Fruit fly (Drosophila melanogaster) whole organism, pupa: Measurements from ENCODE around the gene loaf.

Source experiments
- CG12605 ChIP-seq: fragments of 200-800 bp; sonication (Bioruptor generic); IDR thresholded peaks from 2 replicates; pipeline ENCODE4 v1.3.6; 2022; ENCODE audit warnings: missing biosample characterization, missing genetic modification characterization
- CG13204 ChIP-seq: fragments of 200-800 bp; sonication (Bioruptor generic); optimal IDR thresholded peaks from 2 replicates; lab custom pipeline; 2018; ENCODE audit warnings: missing biosample characterization, mild to moderate bottlenecking, missing genetic modification characterization, moderate library complexity
- CG17806 ChIP-seq: fragments of 200-800 bp; sonication (Bioruptor generic); optimal IDR thresholded peaks from 2 replicates; lab custom pipeline; 2018; ENCODE audit warnings: missing biosample characterization, mild to moderate bottlenecking, missing genetic modification characterization, moderate library complexity
- CG32121 ChIP-seq: fragments of 200-800 bp; sonication (Bioruptor generic); IDR thresholded peaks from 2 replicates; pipeline ENCODE4 v1.3.6; 2022; ENCODE audit warnings: missing biosample characterization, missing genetic modification characterization
- CG8301 ChIP-seq: fragments of 200-800 bp; sonication (Bioruptor generic); optimal IDR thresholded peaks from 2 replicates; lab custom pipeline; 2018; ENCODE audit warnings: missing biosample characterization, mild to moderate bottlenecking, missing genetic modification characterization
- CG9948 ChIP-seq: fragments of 200-800 bp; sonication (Bioruptor generic); optimal IDR thresholded peaks from 2 replicates; lab custom pipeline; 2018; ENCODE audit warnings: missing biosample characterization, mild to moderate bottlenecking, missing genetic modification characterization, moderate library complexity
- EcR ChIP-seq: fragments of 200-800 bp; sonication (Bioruptor generic); optimal IDR thresholded peaks from 3 replicates; lab custom pipeline; 2019; ENCODE audit warnings: missing biosample characterization, missing genetic modification characterization, mild to moderate bottlenecking, moderate library complexity, missing genetic modification reagents
- fd96Ca ChIP-seq: fragments of 200-800 bp; sonication (Bioruptor generic); IDR thresholded peaks from 3 replicates; pipeline ENCODE4 v1.3.6; 2022; ENCODE audit warnings: missing biosample characterization, missing genetic modification characterization
- gl ChIP-seq: fragments of 200-800 bp; sonication (Bioruptor generic); optimal IDR thresholded peaks from 2 replicates; lab custom pipeline; 2018; ENCODE audit warnings: missing biosample characterization, mild to moderate bottlenecking, missing genetic modification characterization
- rn ChIP-seq: fragments of 200-800 bp; sonication (Bioruptor generic); IDR thresholded peaks from 2 replicates; pipeline ENCODE4 v1.3.6; 2022; ENCODE audit warnings: missing biosample characterization, missing genetic modification characterization

DNA sequence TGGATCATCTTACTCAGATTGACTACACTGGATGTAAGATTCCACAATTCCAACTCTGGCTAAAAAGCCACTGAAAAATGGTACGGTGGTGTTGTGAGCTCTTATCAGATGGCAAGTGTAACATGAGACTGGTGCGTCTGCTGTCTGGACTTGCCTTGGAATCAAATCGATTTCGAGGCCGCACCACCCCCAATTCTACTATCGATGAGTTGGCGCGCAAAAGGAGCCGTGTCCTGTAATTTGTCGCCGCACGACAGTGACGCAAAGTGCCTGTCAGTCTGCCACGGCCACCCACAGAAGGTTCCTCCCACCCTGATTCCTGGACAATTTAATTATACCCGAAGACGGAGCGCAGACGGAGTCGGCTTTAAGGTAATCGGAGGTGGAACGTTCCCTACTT lies 581 bp upstream of the loaf start:
- no peak for TF ChIP-seq CG32121 (GFP tag; lab: Robert Waterston, UW)
- no peak for TF ChIP-seq CG8301
- TF ChIP-seq CG17806 (tag; lab: Kevin White, UChicago) = no peak
- no peak for TF ChIP-seq CG12605
- no peak for TF ChIP-seq EcR (GFP tag; lab: Kevin White, UChicago)
- no peak for TF ChIP-seq gl (tag; lab: Kevin White, UChicago)
- TF ChIP-seq fd96Ca (GFP tag; lab: Robert Waterston, UW) = no peak
- TF ChIP-seq CG9948 (tag; lab: Kevin White, UChicago) = no peak
- no peak for TF ChIP-seq rn (GFP tag; lab: Robert Waterston, UW)
- no peak for TF ChIP-seq CG13204
